Fruit fly (Drosophila melanogaster) whole organism: Measurements from ENCODE around the gene CG6610.

Source experiments
- CG8478 ChIP-seq: fragments of >200 bp; optimal IDR thresholded peaks from 2 replicates; lab custom pipeline; 2018; ENCODE audit warnings: inconsistent platforms
- Dll ChIP-seq: fragments of >200 bp; optimal IDR thresholded peaks from 2 replicates; lab custom pipeline; 2017
- EcR ChIP-seq, 2 experiments: fragments of >200 bp; optimal IDR thresholded peaks; 2 replicates each; lab custom pipeline; 2017; ENCODE audit warnings: missing biosample characterization in 2 of 2, missing genetic modification characterization in 2 of 2, missing genetic modification reagents in 2 of 2
- pan ChIP-seq: fragments of >200 bp; optimal IDR thresholded peaks from 2 replicates; lab custom pipeline; 2017
- psq ChIP-seq: fragments of >200 bp; optimal IDR thresholded peaks from 2 replicates; lab custom pipeline; 2017
- usp ChIP-seq: fragments of >200 bp; optimal IDR thresholded peaks from 2 replicates; lab custom pipeline; 2017; ENCODE audit warnings: missing biosample characterization, missing genetic modification characterization, mixed read lengths

The CG6610 gene

dm6 chr3L:6093213-6093612, 17.9 kb downstream of the CG6610 start, which contains the start of gene CG10469:
Gene CG10469 (minus strand): TSS chr3L:6093313.
- TF ChIP-seq usp (GFP tag; lab: Kevin White, UChicago) (no peak), psq (lab: Kevin White, UChicago) (no peak), pan (lab: Kevin White, UChicago) (no peak), CG8478 (no peak), Dll (lab: Kevin White, UChicago) (no peak), EcR (GFP tag; optimal IDR thresholded peaks at IDR 0.05; lab: Kevin White, UChicago) (no peak)

- TF ChIP-seq pan (lab: Kevin White, UChicago): no peak
- no peak for TF ChIP-seq EcR (GFP tag; optimal IDR thresholded peaks at IDR 0.05; lab: Kevin White, UChicago)
- TF ChIP-seq psq (lab: Kevin White, UChicago): no peak
- TF ChIP-seq usp (GFP tag; lab: Kevin White, UChicago): no peak
- TF ChIP-seq CG8478: no peak
Observed at dm6 chr3L:6094697-6095096, 19.4 kb downstream of the CG6610 start, which contains the start of the genes CG10467 and loj. Gene CG10467 (minus strand): TSS chr3L:6094747. Gene loj (plus strand): TSS chr3L:6094987.

- TF ChIP-seq pan (lab: Kevin White, UChicago) (no peak), CG8478 (no peak), psq (lab: Kevin White, UChicago) (no peak), usp (GFP tag; lab: Kevin White, UChicago) (no peak), Dll (lab: Kevin White, UChicago) (no peak)
Observed at dm6 chr3L:6097270-6097669, 21.9 kb downstream of the CG6610 start, which contains the start of gene Ets65A. Gene Ets65A (plus strand): TSS chr3L:6097617.

- TF ChIP-seq Dll (lab: Kevin White, UChicago) (no peak), usp (GFP tag; lab: Kevin White, UChicago) (no peak), EcR (GFP tag; optimal IDR thresholded peaks at IDR 0.05; lab: Kevin White, UChicago) (no peak), pan (lab: Kevin White, UChicago) (no peak), CG8478 (no peak), psq (lab: Kevin White, UChicago) (no peak)
Observed at dm6 chr3L:6103658-6104057, 28.3 kb downstream of the CG6610 start.

dm6 chr3L:6104551-6104950, 29.2 kb downstream of the CG6610 start:
- TF ChIP-seq CG8478 (no peak), usp (GFP tag; lab: Kevin White, UChicago) (no peak), EcR (GFP tag; optimal IDR thresholded peaks at IDR 0.05; lab: Kevin White, UChicago) (no peak), Dll (lab: Kevin White, UChicago) (no peak), psq (lab: Kevin White, UChicago) (no peak), pan (lab: Kevin White, UChicago) (no peak)

- no peak for TF ChIP-seq CG8478
Observed at dm6 chr3L:6105435-6105834, 30.1 kb downstream of the CG6610 start.

- TF ChIP-seq EcR (GFP tag; optimal IDR thresholded peaks at IDR 0.05; lab: Kevin White, UChicago) (no peak), usp (GFP tag; lab: Kevin White, UChicago) (no peak), Dll (lab: Kevin White, UChicago) (no peak), psq (lab: Kevin White, UChicago) (no peak), CG8478 (no peak), pan (lab: Kevin White, UChicago) (no peak)
Observed at dm6 chr3L:6106717-6107116, 31.4 kb downstream of the CG6610 start.

- no peak for TF ChIP-seq CG8478
- no peak for TF ChIP-seq psq (lab: Kevin White, UChicago)
- TF ChIP-seq Dll (lab: Kevin White, UChicago): no peak
- no peak for TF ChIP-seq EcR (GFP tag; optimal IDR thresholded peaks at IDR 0.05; lab: Kevin White, UChicago)
- no peak for TF ChIP-seq usp (GFP tag; lab: Kevin White, UChicago)
- no peak for TF ChIP-seq pan (lab: Kevin White, UChicago)
Observed at dm6 chr3L:6108264-6109060, 33.1 kb downstream of the CG6610 start.

- no peak for TF ChIP-seq EcR (GFP tag; optimal IDR thresholded peaks at IDR 0.05; lab: Kevin White, UChicago)
- TF ChIP-seq pan (lab: Kevin White, UChicago): no peak
- TF ChIP-seq Dll (lab: Kevin White, UChicago): no peak
- TF ChIP-seq usp (GFP tag; lab: Kevin White, UChicago): no peak
- no peak for TF ChIP-seq CG8478
- no peak for TF ChIP-seq psq (lab: Kevin White, UChicago)
Observed at dm6 chr3L:6110673-6111449, 35.5 kb downstream of the CG6610 start.

dm6 chr3L:6111458-6111857, 36.1 kb downstream of the CG6610 start:
- TF ChIP-seq psq (lab: Kevin White, UChicago) (no peak), pan (lab: Kevin White, UChicago) (no peak), EcR (GFP tag; optimal IDR thresholded peaks at IDR 0.05; lab: Kevin White, UChicago) (no peak), CG8478 (no peak), usp (GFP tag; lab: Kevin White, UChicago) (no peak), Dll (lab: Kevin White, UChicago) (no peak)

dm6 chr3L:6115505-6115904, 40.2 kb downstream of the CG6610 start:
- TF ChIP-seq psq (lab: Kevin White, UChicago) (no peak), usp (GFP tag; lab: Kevin White, UChicago) (no peak), CG8478 (no peak), Dll (lab: Kevin White, UChicago) (no peak), pan (lab: Kevin White, UChicago) (no peak), EcR (GFP tag; optimal IDR thresholded peaks at IDR 0.05; lab: Kevin White, UChicago) (no peak)
